Worm (Caenorhabditis elegans): Measurements from ENCODE around the gene Y7A5A.3.

- no peak for TF ChIP-seq lin-13 (tag; optimal IDR thresholded peaks at IDR 0.05)
- no peak for TF ChIP-seq mep-1 (tag; optimal IDR thresholded peaks at IDR 0.05)
- no peak for TF ChIP-seq unc-62 (GFP tag; optimal IDR thresholded peaks at IDR 0.05)
- no peak for TF ChIP-seq unc-39 (tag; optimal IDR thresholded peaks at IDR 0.05)
Observed at ce11 chrX:15766147-15766546, 18.3 kb downstream of the Y7A5A.3 start, which contains the start of gene bus-17.
